Fruit fly (Drosophila melanogaster) whole organism, wandering third instar larva: ENCODE results near the gene Rpn1.

ENCODE experiments used
- Hnf4 ChIP-seq: fragments of 200-800 bp; sonication (Bioruptor generic); optimal IDR thresholded peaks from 2 replicates; lab custom pipeline; 2016; ENCODE audit warnings: missing biosample characterization, mild to moderate bottlenecking, missing genetic modification characterization
- Hr78 ChIP-seq: fragments of >200 bp; optimal IDR thresholded peaks from 2 replicates; lab custom pipeline; 2017; ENCODE audit warnings: missing biosample characterization, missing genetic modification characterization
- Myc ChIP-seq: fragments of >200 bp; optimal IDR thresholded peaks from 2 replicates; lab custom pipeline; 2017
- OdsH ChIP-seq: fragments of 200-800 bp; sonication (Bioruptor generic); optimal IDR thresholded peaks from 2 replicates; lab custom pipeline; 2016; ENCODE audit warnings: missing biosample characterization, mild to moderate bottlenecking, missing genetic modification characterization
- Sp1 ChIP-seq: fragments of 200-800 bp; sonication (Bioruptor generic); optimal IDR thresholded peaks from 3 replicates; lab custom pipeline; 2019; ENCODE audit warnings: missing biosample characterization, mild to moderate bottlenecking, missing genetic modification characterization, moderate library complexity
- brk ChIP-seq: fragments of 200-800 bp; sonication (Bioruptor generic); optimal IDR thresholded peaks from 2 replicates; lab custom pipeline; 2016; ENCODE audit warnings: missing biosample characterization, mild to moderate bottlenecking, missing genetic modification characterization
- fru ChIP-seq: fragments of 200-800 bp; sonication (Bioruptor generic); optimal IDR thresholded peaks from 3 replicates; lab custom pipeline; 2016; ENCODE audit warnings: missing biosample characterization, mild to moderate bottlenecking, missing genetic modification characterization
- h ChIP-seq: fragments of 200-800 bp; sonication (Bioruptor generic); optimal IDR thresholded peaks from 3 replicates; lab custom pipeline; 2016; ENCODE audit warnings: missing biosample characterization, mild to moderate bottlenecking, missing genetic modification characterization
- jim ChIP-seq: fragments of 175-275, 200-325 bp; sonication (Bioruptor generic); optimal IDR thresholded peaks from 2 replicates; lab custom pipeline; 2016; ENCODE audit warnings: missing biosample characterization, mild to moderate bottlenecking, missing genetic modification characterization
- psq ChIP-seq: fragments of 200-800 bp; sonication (Bioruptor generic); optimal IDR thresholded peaks from 3 replicates; lab custom pipeline; 2017; ENCODE audit warnings: missing biosample characterization, mild to moderate bottlenecking, missing genetic modification characterization, moderate library complexity
- sage ChIP-seq: fragments of 200-800 bp; sonication (Bioruptor generic); optimal IDR thresholded peaks from 2 replicates; lab custom pipeline; 2016; ENCODE audit warnings: missing biosample characterization, mild to moderate bottlenecking, missing genetic modification characterization

DNA sequence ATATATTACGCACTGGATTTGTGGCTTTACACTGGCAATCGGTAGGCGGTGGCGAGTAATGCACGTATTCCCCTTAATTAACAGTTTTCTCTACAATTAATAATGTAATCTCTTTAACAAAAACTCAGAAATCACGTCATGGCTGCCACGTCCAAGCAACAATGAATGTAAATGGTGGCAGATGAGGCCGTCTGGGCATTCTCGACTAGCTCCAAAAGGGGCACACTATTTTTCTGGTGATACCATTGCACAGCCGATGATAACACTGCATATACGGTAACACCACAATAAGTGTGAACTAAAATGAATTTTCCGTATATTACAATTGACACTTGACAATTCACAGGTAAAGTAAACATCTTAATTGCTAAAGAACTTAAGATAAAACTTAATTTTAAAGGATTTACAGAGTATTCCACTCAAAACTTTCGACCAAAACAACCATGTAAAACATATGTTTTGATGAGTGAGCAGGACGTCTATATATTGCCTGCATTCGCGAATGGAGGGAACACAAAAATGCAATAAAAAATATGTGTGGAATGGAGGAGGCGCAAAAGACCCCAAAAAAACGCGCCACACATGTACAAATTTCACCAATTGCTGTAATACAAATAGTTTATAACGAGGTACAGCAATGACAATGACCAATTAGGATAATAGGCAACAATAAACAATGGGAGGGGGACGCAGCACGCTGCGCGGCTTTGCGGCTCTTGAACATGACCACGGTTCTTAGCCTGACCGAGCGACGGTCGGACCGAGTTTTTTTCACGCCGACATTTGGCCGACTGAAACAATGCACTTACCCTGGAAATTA, 5.4 kb upstream of the Rpn1 start:
- TF ChIP-seq Myc (lab: Kevin White, UChicago) (no peak), OdsH (no peak), Sp1 (GFP tag; lab: Kevin White, UChicago) (peak; percentile 26), fru (GFP tag; lab: Kevin White, UChicago) (no peak), sage (GFP tag; lab: Kevin White, UChicago) (no peak), psq (peak; percentile 96), jim (no peak), Hr78 (GFP tag; lab: Kevin White, UChicago) (no peak), h (GFP tag; lab: Kevin White, UChicago) (no peak), brk (GFP tag; lab: Kevin White, UChicago) (no peak), Hnf4 (GFP tag; lab: Kevin White, UChicago) (no peak)
